Worm (Caenorhabditis elegans) whole organism, L2 larva: ENCODE data around the gene C12D5.10.

Experiments
- ama-1 ChIP-seq: fragments of 150-350 bp; optimal IDR thresholded peaks from 2 replicates; lab custom pipeline; 2018; ENCODE audit warnings: inconsistent platforms
- ceh-82 ChIP-seq: fragments of 150-350 bp; optimal IDR thresholded peaks from 2 replicates; lab custom pipeline; 2014; ENCODE audit warnings: missing biosample characterization, missing genetic modification characterization
- dmd-4 ChIP-seq: sonication (generic microtip); optimal IDR thresholded peaks from 2 replicates; lab custom pipeline; 2017; ENCODE audit warnings: missing biosample characterization, missing genetic modification characterization
- fos-1 ChIP-seq: fragments of 150-350 bp; optimal IDR thresholded peaks from 2 replicates; lab custom pipeline; 2014; ENCODE audit warnings: missing biosample characterization, missing genetic modification characterization
- gmeb-1 ChIP-seq: fragments of 150-350 bp; optimal IDR thresholded peaks from 2 replicates; lab custom pipeline; 2014; ENCODE audit warnings: missing biosample characterization, missing genetic modification characterization
- mab-5 ChIP-seq: fragments of 150-350 bp; optimal IDR thresholded peaks from 2 replicates; lab custom pipeline; 2014; ENCODE audit warnings: missing biosample characterization, missing genetic modification characterization
- nhr-237 ChIP-seq: fragments of 150-350 bp; optimal IDR thresholded peaks from 2 replicates; lab custom pipeline; 2014; ENCODE audit warnings: missing biosample characterization, missing genetic modification characterization
- nhr-77 ChIP-seq: fragments of 150-350 bp; optimal IDR thresholded peaks from 2 replicates; lab custom pipeline; 2014; ENCODE audit warnings: missing biosample characterization, missing genetic modification characterization
- peb-1 ChIP-seq: fragments of 150-350 bp; optimal IDR thresholded peaks from 2 replicates; lab custom pipeline; 2014; ENCODE audit warnings: missing biosample characterization, missing genetic modification characterization
- unc-55 ChIP-seq: fragments of 150-350 bp; sonication (generic microtip); optimal IDR thresholded peaks from 3 replicates; lab custom pipeline; 2014; ENCODE audit warnings: missing biosample characterization, missing genetic modification reagents, missing genetic modification characterization
- unc-62 ChIP-seq: fragments of 150-350 bp; optimal IDR thresholded peaks from 2 replicates; lab custom pipeline; 2014; ENCODE audit warnings: missing biosample characterization, missing genetic modification reagents, missing genetic modification characterization
- ztf-1 ChIP-seq: fragments of 200-800 bp; sonication (Bioruptor generic); conservative IDR thresholded peaks from 2 replicates; pipeline ENCODE4 v1.3.6; 2022; ENCODE audit warnings: missing genetic modification characterization, missing compliant biosample characterization
- ztf-4 ChIP-seq: fragments of 150-350 bp; optimal IDR thresholded peaks from 2 replicates; lab custom pipeline; 2014; ENCODE audit warnings: missing biosample characterization, missing genetic modification characterization

ce11 chrV:7708525-7708924, 15.2 kb upstream of the C12D5.10 start, which contains the start of gene ZK105.11:
- TF ChIP-seq ceh-82 (tag; lab: Kevin White, UChicago) (no peak), unc-62 (GFP tag; lab: Kevin White, UChicago) (no peak), gmeb-1 (no peak), nhr-237 (tag; lab: Kevin White, UChicago) (no peak), unc-55 (GFP tag; lab: Kevin White, UChicago) (no peak), nhr-77 (no peak), ztf-1 (GFP tag; lab: Robert Waterston, UW) (no peak), ama-1 (lab: Kevin White, UChicago) (no peak), mab-5 (tag; lab: Kevin White, UChicago) (no peak), fos-1 (tag; lab: Kevin White, UChicago) (no peak), ztf-4 (no peak), peb-1 (no peak), dmd-4 (tag; lab: Kevin White, UChicago) (no peak)
